ENCODE assay signal across 1 worm cellular context in the genomic region with DNA sequence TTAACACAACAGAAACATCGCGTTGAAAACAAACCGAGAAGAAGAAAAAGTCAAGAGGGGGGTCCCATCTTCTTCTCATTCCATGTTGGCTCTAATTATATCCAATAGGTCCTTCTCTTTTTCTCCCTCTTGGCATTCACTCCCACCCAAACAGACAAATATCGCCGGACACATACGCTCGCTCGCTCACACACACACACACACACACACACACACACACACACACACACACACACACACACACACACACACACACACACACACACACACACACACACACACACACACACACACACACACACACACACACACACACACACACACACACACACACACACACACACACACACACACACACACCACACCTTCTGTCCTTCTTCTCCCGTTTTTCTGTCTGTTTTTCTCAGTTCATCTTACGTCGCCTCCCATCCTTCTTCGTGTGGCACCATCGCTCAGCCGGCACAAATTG.
TF ChIP-seq lines count a peak whose summit lies in the region.

A gene (plus strand): TSS at position 360 of the 469 bp plus-strand sequence.

TF ChIP-seq in whole organism, L4 larva, 104 proteins besides CTCF, POLR2A, EP300 and RAD21 (continued from another document):
- TF ChIP-seq mep-1 (tag; optimal IDR thresholded peaks at IDR 0.05; lab: Kevin White, UChicago), result peak; percentile 77
- TF ChIP-seq dve-1 (tag; optimal IDR thresholded peaks at IDR 0.05; lab: Kevin White, UChicago; ENCODE audit: insufficient read depth), result peak; percentile 83
- TF ChIP-seq nhr-237 (tag; optimal IDR thresholded peaks at IDR 0.05; lab: Kevin White, UChicago), result peak; percentile 9
- TF ChIP-seq hlh-30 (tag; optimal IDR thresholded peaks at IDR 0.05; lab: Kevin White, UChicago; ENCODE audit: insufficient read depth), result peak; percentile 67
- peak; percentile 66 for TF ChIP-seq gei-8 (GFP tag; optimal IDR thresholded peaks at IDR 0.05; lab: Kevin White, UChicago)
- TF ChIP-seq ctbp-1 (GFP tag; IDR thresholded peaks at IDR 0.05; lab: Robert Waterston, UW), result peak; percentile 91
- TF ChIP-seq Y5F2A.4 (GFP tag; optimal IDR thresholded peaks at IDR 0.05; lab: Kevin White, UChicago), result peak; percentile 57
- peak; percentile 64 for TF ChIP-seq T20F7.1 (GFP tag; optimal IDR thresholded peaks at IDR 0.05; lab: Kevin White, UChicago)
- peak; percentile 67 for TF ChIP-seq hmg-1.1 (GFP tag; IDR thresholded peaks at IDR 0.05; lab: Robert Waterston, UW)
- peak; percentile 76 for TF ChIP-seq F37D6.2 (tag; optimal IDR thresholded peaks at IDR 0.05; lab: Kevin White, UChicago)
- TF ChIP-seq nhr-102 (tag; optimal IDR thresholded peaks at IDR 0.05; lab: Kevin White, UChicago), result peak; percentile 63
- peak; percentile 51 for TF ChIP-seq F10B5.3 (tag; optimal IDR thresholded peaks at IDR 0.05; lab: Kevin White, UChicago)
